Fruit fly (Drosophila melanogaster) whole organism, embryonic: ENCODE data around the gene Vm26Ab.

Source experiments
- Aef1 ChIP-seq: fragments of 200-800 bp; sonication (Bioruptor generic); IDR thresholded peaks from 3 replicates; pipeline ENCODE4 v1.3.6; 2022; ENCODE audit warnings: missing biosample characterization, missing genetic modification characterization
- BEAF-32 ChIP-seq: fragments of 200-800 bp; sonication (Bioruptor generic); optimal IDR thresholded peaks from 3 replicates; lab custom pipeline; 2017; ENCODE audit warnings: missing biosample characterization, missing genetic modification characterization, mild to moderate bottlenecking, moderate library complexity, missing genetic modification reagents
- C15 ChIP-seq: fragments of 200-800 bp; sonication (Bioruptor generic); IDR thresholded peaks from 3 replicates; pipeline ENCODE4 v1.3.6; 2022; ENCODE audit warnings: missing biosample characterization, missing genetic modification characterization
- CG10431 ChIP-seq: fragments of 200-800 bp; sonication (Bioruptor generic); optimal IDR thresholded peaks from 3 replicates; lab custom pipeline; 2018; ENCODE audit warnings: missing biosample characterization, mild to moderate bottlenecking, missing genetic modification characterization
- CG10462 ChIP-seq: fragments of 200-800 bp; sonication (Bioruptor generic); optimal IDR thresholded peaks from 2 replicates; lab custom pipeline; 2016; ENCODE audit warnings: missing biosample characterization, missing genetic modification characterization
- CG10565 ChIP-seq: fragments of 200-800 bp; sonication (Bioruptor generic); optimal IDR thresholded peaks from 3 replicates; lab custom pipeline; 2016; ENCODE audit warnings: missing biosample characterization, mild to moderate bottlenecking, missing genetic modification characterization
- CG10979 ChIP-seq: fragments of 200-800 bp; sonication (Bioruptor generic); optimal IDR thresholded peaks from 2 replicates; lab custom pipeline; 2018; ENCODE audit warnings: missing biosample characterization, mild to moderate bottlenecking, missing genetic modification characterization, moderate library complexity
- CG11093 ChIP-seq: fragments of 200-800 bp; sonication (Bioruptor generic); IDR thresholded peaks from 3 replicates; pipeline ENCODE4 v1.3.6; 2022; ENCODE audit warnings: missing biosample characterization, missing genetic modification characterization
- CG11398 ChIP-seq: fragments of 200-800 bp; sonication (Bioruptor generic); optimal IDR thresholded peaks from 2 replicates; lab custom pipeline; 2016; ENCODE audit warnings: missing biosample characterization, missing genetic modification characterization
- CG13775 ChIP-seq: fragments of 200-800 bp; sonication (Bioruptor generic); optimal IDR thresholded peaks from 3 replicates; lab custom pipeline; 2017; ENCODE audit warnings: missing biosample characterization, mild to moderate bottlenecking, missing genetic modification characterization
- CG14710 ChIP-seq: fragments of 200-800 bp; sonication (Bioruptor generic); optimal IDR thresholded peaks from 3 replicates; lab custom pipeline; 2019; ENCODE audit warnings: missing biosample characterization, mild to moderate bottlenecking, missing genetic modification characterization, moderate library complexity
- CG15601 ChIP-seq: fragments of 200-800 bp; sonication (Bioruptor generic); optimal IDR thresholded peaks from 3 replicates; lab custom pipeline; 2019; ENCODE audit warnings: missing biosample characterization, mild to moderate bottlenecking, missing genetic modification characterization, moderate library complexity
- CG1603 ChIP-seq: fragments of 200-800 bp; sonication (Bioruptor generic); optimal IDR thresholded peaks from 2 replicates; lab custom pipeline; 2019; ENCODE audit warnings: missing biosample characterization, mild to moderate bottlenecking, missing genetic modification characterization, moderate library complexity
- CG17328 ChIP-seq: fragments of 200-800 bp; sonication (Bioruptor generic); IDR thresholded peaks from 2 replicates; pipeline ENCODE4 v1.3.6; 2022; ENCODE audit warnings: missing biosample characterization, missing genetic modification characterization
- CG1792 ChIP-seq: fragments of 200-800 bp; sonication (Bioruptor generic); optimal IDR thresholded peaks from 2 replicates; lab custom pipeline; 2016; ENCODE audit warnings: missing biosample characterization, missing genetic modification characterization
- CG2712 ChIP-seq: fragments of 200-800 bp; optimal IDR thresholded peaks from 3 replicates; lab custom pipeline; 2019; ENCODE audit warnings: missing biosample characterization, mild to moderate bottlenecking, missing genetic modification characterization, moderate library complexity
- CG4282 ChIP-seq: fragments of 200-800 bp; sonication (Bioruptor generic); optimal IDR thresholded peaks from 2 replicates; lab custom pipeline; 2016; ENCODE audit warnings: missing biosample characterization, missing genetic modification characterization
- CG6272 ChIP-seq: fragments of 200-800 bp; sonication (Bioruptor generic); IDR thresholded peaks from 2 replicates; pipeline ENCODE4 v1.3.6; 2022; ENCODE audit warnings: missing biosample characterization, missing genetic modification characterization
- CG7271 ChIP-seq: fragments of 200-800 bp; sonication (Bioruptor generic); optimal IDR thresholded peaks from 2 replicates; lab custom pipeline; 2018; ENCODE audit warnings: missing biosample characterization, mild to moderate bottlenecking, missing genetic modification characterization, moderate library complexity
- CG7357 ChIP-seq: fragments of 200-800 bp; sonication (Bioruptor generic); IDR thresholded peaks from 3 replicates; pipeline ENCODE4 v1.3.6; 2022; ENCODE audit warnings: missing biosample characterization, missing genetic modification characterization
- CG9437 ChIP-seq: fragments of 200-800 bp; sonication (Bioruptor generic); optimal IDR thresholded peaks from 2 replicates; lab custom pipeline; 2018; ENCODE audit warnings: missing biosample characterization, mild to moderate bottlenecking, missing genetic modification characterization
- CG9727 ChIP-seq: fragments of 200-800 bp; sonication (Bioruptor generic); optimal IDR thresholded peaks from 3 replicates; lab custom pipeline; 2017; ENCODE audit warnings: missing biosample characterization, mild to moderate bottlenecking, missing genetic modification characterization
- CoRest ChIP-seq: fragments of 200-800 bp; sonication (Bioruptor generic); optimal IDR thresholded peaks from 3 replicates; lab custom pipeline; 2018; ENCODE audit warnings: missing biosample characterization, mild to moderate bottlenecking, missing genetic modification characterization, moderate library complexity
- GATAe ChIP-seq: fragments of 200-800 bp; sonication (Bioruptor generic); conservative IDR thresholded peaks from 2 replicates; pipeline ENCODE4 v1.3.6; 2022; ENCODE audit warnings: missing biosample characterization, missing genetic modification characterization
- H15 ChIP-seq: fragments of 200-800 bp; sonication (Bioruptor generic); IDR thresholded peaks from 3 replicates; pipeline ENCODE4 v1.3.6; 2022; ENCODE audit warnings: missing biosample characterization, missing genetic modification characterization
- MESR4 ChIP-seq: fragments of 200-800 bp; sonication (Bioruptor generic); optimal IDR thresholded peaks from 2 replicates; lab custom pipeline; 2018; ENCODE audit warnings: missing biosample characterization, mild to moderate bottlenecking, missing genetic modification characterization, moderate library complexity
- Myb ChIP-seq: fragments of 200-800 bp; sonication (Bioruptor generic); optimal IDR thresholded peaks from 2 replicates; lab custom pipeline; 2016; ENCODE audit warnings: missing biosample characterization, missing genetic modification characterization
- Xbp1 ChIP-seq: fragments of 200-800 bp; sonication (Bioruptor generic); optimal IDR thresholded peaks from 3 replicates; lab custom pipeline; 2016; ENCODE audit warnings: missing biosample characterization, mild to moderate bottlenecking, missing genetic modification characterization
- ash1 ChIP-seq: fragments of 200-800 bp; sonication (Bioruptor generic); optimal IDR thresholded peaks from 2 replicates; lab custom pipeline; 2018; ENCODE audit warnings: missing biosample characterization, mild to moderate bottlenecking, missing genetic modification characterization
- bab2 ChIP-seq: fragments of 200-800 bp; sonication (Bioruptor generic); optimal IDR thresholded peaks from 2 replicates; lab custom pipeline; 2016; ENCODE audit warnings: missing biosample characterization, missing genetic modification characterization
- bowl ChIP-seq: fragments of 200-800 bp; sonication (Bioruptor generic); IDR thresholded peaks from 2 replicates; pipeline ENCODE4 v1.3.6; 2022; ENCODE audit warnings: missing biosample characterization, missing genetic modification characterization
- crp ChIP-seq, 2 experiments: fragments of 200-800 bp; sonication (Bioruptor generic); optimal IDR thresholded peaks; 2 replicates in 1 of 2; 3 replicates in 1 of 2; lab custom pipeline; 2017; ENCODE audit warnings: missing biosample characterization in 2 of 2, missing genetic modification characterization in 2 of 2, mild to moderate bottlenecking in 1 of 2, moderate library complexity in 1 of 2
- dati ChIP-seq: fragments of 200-800 bp; sonication (Bioruptor generic); IDR thresholded peaks from 2 replicates; pipeline ENCODE4 v1.3.6; 2022; ENCODE audit warnings: missing biosample characterization, missing genetic modification characterization
- exex ChIP-seq: fragments of 200-800 bp; sonication (Bioruptor generic); optimal IDR thresholded peaks from 4 replicates; lab custom pipeline; 2018; ENCODE audit warnings: missing biosample characterization, mild to moderate bottlenecking, missing genetic modification characterization, moderate library complexity
- ftz-f1 ChIP-seq: fragments of 200-800 bp; sonication (Bioruptor generic); optimal IDR thresholded peaks from 2 replicates; lab custom pipeline; 2016; ENCODE audit warnings: missing biosample characterization, missing genetic modification characterization
- gfzf ChIP-seq: fragments of 200-800 bp; sonication (Bioruptor generic); optimal IDR thresholded peaks from 2 replicates; lab custom pipeline; 2016; ENCODE audit warnings: missing biosample characterization, mild to moderate bottlenecking, missing genetic modification characterization, moderate library complexity
- grau ChIP-seq: fragments of 200-800 bp; optimal IDR thresholded peaks from 3 replicates; lab custom pipeline; 2019; ENCODE audit warnings: missing biosample characterization, mild to moderate bottlenecking, missing genetic modification characterization, moderate library complexity
- gsb-n ChIP-seq: fragments of 200-800 bp; sonication (Bioruptor generic); optimal IDR thresholded peaks from 3 replicates; lab custom pipeline; 2018; ENCODE audit warnings: missing biosample characterization, mild to moderate bottlenecking, missing genetic modification characterization
- hkb ChIP-seq, 2 experiments: fragments of 200-800 bp in 1 of 2; fragments of >200 bp in 1 of 2; sonication (Bioruptor generic) in 1 of 2; IDR thresholded peaks in 1 of 2; optimal IDR thresholded peaks in 1 of 2; 2 replicates each; pipeline versions ENCODE4 v1.3.6 to Lab custom; 2017 to 2022; ENCODE audit warnings: missing biosample characterization in 1 of 2, missing genetic modification characterization in 1 of 2
- hth ChIP-seq: fragments of >200 bp; optimal IDR thresholded peaks from 2 replicates; lab custom pipeline; 2017; ENCODE audit warnings: inconsistent platforms
- jigr1 ChIP-seq: fragments of 200-800 bp; sonication (Bioruptor generic); IDR thresholded peaks from 3 replicates; pipeline ENCODE4 v1.3.6; 2022; ENCODE audit warnings: missing biosample characterization, missing genetic modification characterization
- kay ChIP-seq: fragments of 200-800 bp; sonication (Bioruptor generic); optimal IDR thresholded peaks from 2 replicates; lab custom pipeline; 2016; ENCODE audit warnings: missing biosample characterization, missing genetic modification characterization
- lab ChIP-seq: fragments of 200-800 bp; sonication (Bioruptor generic); optimal IDR thresholded peaks from 3 replicates; lab custom pipeline; 2017; ENCODE audit warnings: missing biosample characterization, missing genetic modification characterization, mild to moderate bottlenecking, moderate library complexity, missing genetic modification reagents
- nerfin-1 ChIP-seq: fragments of 200-800 bp; sonication (Bioruptor generic); optimal IDR thresholded peaks from 3 replicates; lab custom pipeline; 2019; ENCODE audit warnings: missing biosample characterization, mild to moderate bottlenecking, missing genetic modification characterization, moderate library complexity
- peb ChIP-seq: fragments of 200-800 bp; sonication (Bioruptor generic); IDR thresholded peaks from 2 replicates; pipeline ENCODE4 v1.3.6; 2022; ENCODE audit warnings: missing biosample characterization, missing genetic modification characterization
- seq ChIP-seq: fragments of 200-800 bp; sonication (Bioruptor generic); IDR thresholded peaks from 2 replicates; pipeline ENCODE4 v1.3.6; 2022; ENCODE audit warnings: missing biosample characterization, missing genetic modification characterization
- sim ChIP-seq: fragments of 200-800 bp; sonication (Bioruptor generic); IDR thresholded peaks from 2 replicates; pipeline ENCODE4 v1.3.6; 2022; ENCODE audit warnings: missing biosample characterization, missing genetic modification characterization
- tap ChIP-seq: fragments of 200-800 bp; optimal IDR thresholded peaks from 3 replicates; lab custom pipeline; 2019; ENCODE audit warnings: missing biosample characterization, mild to moderate bottlenecking, missing genetic modification characterization, moderate library complexity
- unpg ChIP-seq: fragments of 200-800 bp; sonication (Bioruptor generic); optimal IDR thresholded peaks from 3 replicates; lab custom pipeline; 2018; ENCODE audit warnings: missing biosample characterization, mild to moderate bottlenecking, missing genetic modification characterization, moderate library complexity
- yki ChIP-seq: fragments of >200 bp; optimal IDR thresholded peaks from 3 replicates; lab custom pipeline; 2018
- zen ChIP-seq: fragments of 200-800 bp; sonication (Bioruptor generic); optimal IDR thresholded peaks from 3 replicates; lab custom pipeline; 2018; ENCODE audit warnings: missing biosample characterization, mild to moderate bottlenecking, missing genetic modification characterization, moderate library complexity
- zfh2 ChIP-seq: fragments of 200-800 bp; sonication (Bioruptor generic); optimal IDR thresholded peaks from 2 replicates; lab custom pipeline; 2016; ENCODE audit warnings: missing biosample characterization, missing genetic modification characterization

Vm26Ab gene

DNA sequence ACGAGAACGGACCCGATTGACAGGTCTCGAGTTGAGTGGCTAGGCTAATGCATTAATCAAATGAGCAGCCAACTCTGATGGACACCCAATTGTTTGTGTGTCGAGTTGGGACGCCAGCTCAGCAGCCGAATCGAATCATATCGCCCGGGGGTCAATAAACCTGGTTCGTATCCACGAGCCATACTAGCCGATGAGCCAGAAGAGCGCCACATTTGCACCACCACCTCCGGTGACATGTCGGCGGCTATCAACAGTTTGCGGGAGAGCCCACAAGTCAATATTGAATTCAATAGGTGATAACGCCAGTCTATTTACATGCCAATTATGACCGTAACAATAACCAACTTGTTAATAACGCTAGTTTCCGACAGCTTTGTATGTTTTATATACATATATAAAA lies 17.3 kb downstream of the Vm26Ab start (continued):
- TF ChIP-seq peb (GFP tag; lab: Robert Waterston, UW) (no peak), Myb (GFP tag; lab: Kevin White, UChicago) (no peak), CG14710 (tag; lab: Kevin White, UChicago) (peak; percentile 43), CG7357 (GFP tag; lab: Robert Waterston, UW) (no peak), grau (peak; percentile 30), CG10565 (GFP tag; lab: Kevin White, UChicago) (no peak), sim (GFP tag; lab: Robert Waterston, UW) (no peak), CG6272 (GFP tag; lab: Robert Waterston, UW) (no peak), H15 (GFP tag; lab: Robert Waterston, UW) (no peak), dati (GFP tag; lab: Robert Waterston, UW) (no peak), exex (tag; lab: Kevin White, UChicago) (peak; percentile 31), unpg (GFP tag; lab: Kevin White, UChicago) (peak; percentile 55), C15 (GFP tag; lab: Robert Waterston, UW) (no peak), CG10431 (GFP tag; lab: Kevin White, UChicago) (peak; percentile 40), MESR4 (GFP tag; lab: Kevin White, UChicago) (peak; percentile 6), Aef1 (GFP tag; lab: Robert Waterston, UW) (no peak), CG10462 (GFP tag; lab: Kevin White, UChicago) (no peak), zen (no peak), BEAF-32 (GFP tag; lab: Kevin White, UChicago) (no peak), CG1603 (tag; lab: Kevin White, UChicago) (peak; percentile 32), yki (lab: Kevin White, UChicago) (no peak), zfh2 (GFP tag; lab: Kevin White, UChicago) (no peak), CG17328 (GFP tag; lab: Robert Waterston, UW) (no peak), CG13775 (GFP tag; lab: Kevin White, UChicago) (no peak), ash1 (GFP tag; lab: Kevin White, UChicago) (peak; percentile 49), CG2712 (tag; lab: Kevin White, UChicago) (peak; percentile 6), bowl (no peak), tap (peak; percentile 53), crp (GFP tag; optimal IDR thresholded peaks at IDR 0.05; lab: Kevin White, UChicago) (no peak), ftz-f1 (GFP tag; lab: Kevin White, UChicago) (no peak), lab (GFP tag; lab: Kevin White, UChicago) (peak; percentile 89), CG9437 (GFP tag; lab: Kevin White, UChicago) (no peak), hth (lab: Kevin White, UChicago) (no peak), CoRest (tag; lab: Kevin White, UChicago) (peak; percentile 34), hkb (optimal IDR thresholded peaks at IDR 0.05; lab: Kevin White, UChicago) (no peak), hkb (GFP tag; IDR thresholded peaks at IDR 0.05; lab: Robert Waterston, UW) (peak; percentile 75), CG4282 (GFP tag; lab: Kevin White, UChicago) (no peak), Xbp1 (GFP tag; lab: Kevin White, UChicago) (no peak), bab2 (GFP tag; lab: Kevin White, UChicago) (no peak), CG11093 (no peak), gsb-n (peak; percentile 57), CG9727 (GFP tag; lab: Kevin White, UChicago) (peak; percentile 59), CG10979 (tag; lab: Kevin White, UChicago) (no peak), gfzf (GFP tag; lab: Kevin White, UChicago) (no peak), CG11398 (no peak), nerfin-1 (peak; percentile 56), kay (GFP tag; lab: Kevin White, UChicago) (no peak), CG15601 (peak; percentile 82), CG1792 (GFP tag; lab: Kevin White, UChicago) (no peak), seq (GFP tag; lab: Robert Waterston, UW) (peak; percentile 73), GATAe (GFP tag; lab: Robert Waterston, UW) (no peak), jigr1 (GFP tag; lab: Robert Waterston, UW) (no peak), CG7271 (tag; lab: Kevin White, UChicago) (no peak)
